Worm (Caenorhabditis elegans): ENCODE data around the gene sdz-9.

The sdz-9 gene

ce11 chrII:2773534-2773933 lies at the start of gene sdz-9:
Gene sdz-9, minus strand, starts transcription at chrII:2773634.
- TF ChIP-seq egl-27 (tag; optimal IDR thresholded peaks at IDR 0.05) (no peak), unc-130 (GFP tag; optimal IDR thresholded peaks at IDR 0.05) (no peak), unc-62 (GFP tag; optimal IDR thresholded peaks at IDR 0.05 in 1 of 2) (peak in 1 of 2 experiments; percentile 10), unc-62 (tag; optimal IDR thresholded peaks at IDR 0.05) (no peak)

ce11 chrII:2822435-2822920 lies 49.0 kb upstream of the sdz-9 start, which contains the start of the genes fut-4 and K12H6.10:
Gene fut-4, minus strand, starts transcription at chrII:2822535.
Gene K12H6.10, plus strand, starts transcription at chrII:2822870.
- TF ChIP-seq daf-19 (GFP tag; conservative IDR thresholded peaks at IDR 0.05) (no peak), lin-39 (tag; optimal IDR thresholded peaks at IDR 0.05) (no peak), mdt-29 (GFP tag; IDR thresholded peaks at IDR 0.05) (no peak), egl-27 (tag; optimal IDR thresholded peaks at IDR 0.05) (no peak), snpc-4 (tag; optimal IDR thresholded peaks at IDR 0.05) (no peak), dmd-9 (GFP tag; IDR thresholded peaks at IDR 0.05) (no peak), set-16 (GFP tag; IDR thresholded peaks at IDR 0.05) (no peak), zfp-2 (tag; optimal IDR thresholded peaks at IDR 0.05) (no peak), mxl-3 (GFP tag; optimal IDR thresholded peaks at IDR 0.05) (no peak)

DNA sequence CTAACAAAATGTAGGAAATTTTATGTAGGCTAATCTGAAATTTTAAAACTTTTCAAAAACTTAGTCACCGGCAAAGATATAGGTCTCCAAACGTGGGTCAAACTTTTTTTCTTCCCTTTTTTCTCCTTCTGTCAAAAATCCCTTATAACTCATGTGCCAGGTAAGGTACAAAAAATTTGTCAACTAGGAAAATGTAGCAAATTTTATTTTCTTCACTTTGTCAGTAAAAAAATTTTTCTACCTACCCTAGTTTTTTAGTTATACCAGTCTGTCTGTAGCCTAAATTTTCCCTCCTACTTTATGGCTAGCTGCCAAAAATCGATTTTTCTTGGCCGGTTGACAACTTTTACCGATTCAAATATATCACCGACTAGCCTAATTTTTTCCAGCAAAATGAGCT lies 43.2 kb upstream of the sdz-9 start, which contains the start of gene set-13:
Gene set-13, plus strand, starts transcription at position 301 of the 400 bp plus-strand sequence.
- no peak for TF ChIP-seq F49E8.2 (tag; optimal IDR thresholded peaks at IDR 0.05; ENCODE audit: borderline replicate concordance)
- no peak for TF ChIP-seq dmd-8 (GFP tag; IDR thresholded peaks at IDR 0.05)

DNA sequence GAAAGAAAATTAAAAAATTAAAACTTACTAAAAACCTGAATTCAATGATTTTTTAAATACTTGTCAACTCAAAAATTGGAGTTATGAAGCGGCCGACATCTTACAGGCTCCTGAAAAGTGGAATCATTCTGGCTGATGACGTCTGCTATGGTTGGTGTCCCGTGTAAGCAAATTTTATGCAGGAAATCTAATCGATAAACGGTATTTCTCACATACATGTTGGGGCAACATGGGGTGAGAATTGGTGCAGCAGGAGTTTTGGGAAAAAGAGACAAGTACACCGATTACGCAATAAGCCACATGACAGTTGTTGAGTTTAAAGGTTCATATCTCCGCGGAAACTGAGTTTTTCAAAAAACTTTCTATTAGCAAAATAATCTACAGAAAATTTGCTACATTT lies 42.0 kb upstream of the sdz-9 start, which contains the start of gene K12H6.2:
Gene K12H6.2, minus strand, starts transcription at position 101 of the 400 bp plus-strand sequence.
- no peak for TF ChIP-seq aly-2 (tag; optimal IDR thresholded peaks at IDR 0.05)
- no peak for TF ChIP-seq hif-1 (tag; optimal IDR thresholded peaks at IDR 0.05)
- no peak for TF ChIP-seq egl-43 (GFP tag; IDR thresholded peaks at IDR 0.05)

DNA sequence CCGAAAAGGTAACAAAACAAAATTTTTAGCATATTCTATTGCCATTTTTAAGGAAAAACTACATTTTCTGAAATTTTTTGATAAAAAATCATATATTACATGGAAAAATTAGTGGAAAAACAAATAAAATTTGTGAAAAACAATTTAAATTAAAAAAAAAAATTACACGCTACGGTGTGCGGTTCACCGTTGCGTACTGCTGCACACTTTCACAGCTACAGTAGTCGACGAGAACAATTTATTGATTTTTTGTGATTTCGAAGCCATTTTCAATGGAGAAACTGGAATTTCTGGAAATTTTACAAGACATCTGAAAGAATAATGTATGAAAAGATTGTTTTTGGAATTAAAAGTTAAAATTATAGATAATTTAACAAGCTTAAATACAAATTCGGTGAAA lies 41.6 kb upstream of the sdz-9 start:
- TF ChIP-seq Y75B8A.6 (GFP tag; IDR thresholded peaks at IDR 0.05) (no peak), ces-1 (GFP tag; optimal IDR thresholded peaks at IDR 0.05) (no peak), fos-1 (tag; optimal IDR thresholded peaks at IDR 0.05) (no peak), zip-2 (tag; optimal IDR thresholded peaks at IDR 0.05) (no peak), hmg-1.1 (GFP tag; IDR thresholded peaks at IDR 0.05) (no peak), lsy-2 (tag; optimal IDR thresholded peaks at IDR 0.05) (no peak), mes-2 (tag; optimal IDR thresholded peaks at IDR 0.05; ENCODE audit: poor library complexity, severe bottlenecking) (no peak), sdz-12 (GFP tag; optimal IDR thresholded peaks at IDR 0.05) (no peak), ama-1 (optimal IDR thresholded peaks at IDR 0.05) (no peak), lin-1 (GFP tag; IDR thresholded peaks at IDR 0.05) (no peak)

DNA sequence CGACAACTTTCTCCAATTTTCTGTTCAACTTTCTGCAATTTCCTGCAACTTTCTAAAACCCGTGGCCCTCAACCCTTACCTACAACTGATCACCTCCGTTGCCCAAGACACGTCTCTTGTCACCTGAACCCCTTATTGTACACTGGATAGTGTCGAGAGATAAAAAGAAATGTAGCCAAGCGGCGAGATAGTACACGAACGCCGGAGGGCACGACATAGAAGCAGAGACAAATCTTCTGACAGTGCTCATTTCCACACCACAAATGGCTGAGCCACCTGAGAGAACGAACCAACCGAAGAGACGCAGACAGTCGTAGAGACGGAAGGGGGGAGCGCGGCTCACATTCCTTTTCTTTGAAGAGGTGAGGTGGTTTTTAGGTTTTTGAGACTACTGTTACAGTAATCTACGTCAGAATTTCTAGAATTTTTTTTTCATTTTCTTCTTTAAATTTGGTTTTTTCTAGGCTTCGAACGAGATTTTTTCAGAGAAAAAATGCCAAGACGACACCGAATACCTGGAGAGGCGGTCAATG lies 34.3 kb upstream of the sdz-9 start, which contains the start of gene K12H6.12:
Gene K12H6.12, plus strand, starts transcription at position 483 of the 533 bp plus-strand sequence.
- no peak for TF ChIP-seq nhr-76 (tag; optimal IDR thresholded peaks at IDR 0.05)
- TF ChIP-seq D1046.2 (GFP tag; IDR thresholded peaks at IDR 0.05): no peak
- TF ChIP-seq hlh-30 (tag; optimal IDR thresholded peaks at IDR 0.05; ENCODE audit: insufficient read depth): peak; percentile 75
- no peak for TF ChIP-seq ceh-32 (tag; optimal IDR thresholded peaks at IDR 0.05; ENCODE audit: poor library complexity)
- TF ChIP-seq unc-39 (tag; optimal IDR thresholded peaks at IDR 0.05): no peak
- TF ChIP-seq Y5F2A.4 (GFP tag; optimal IDR thresholded peaks at IDR 0.05): no peak
- TF ChIP-seq tra-1 (GFP tag; IDR thresholded peaks at IDR 0.05): no peak
- TF ChIP-seq lir-3 (tag; optimal IDR thresholded peaks at IDR 0.05): no peak
- no peak for TF ChIP-seq ceh-20 (GFP tag; IDR thresholded peaks at IDR 0.05)
- TF ChIP-seq nhr-28 (tag; optimal IDR thresholded peaks at IDR 0.05): peak; percentile 35
- TF ChIP-seq nhr-77 (tag; optimal IDR thresholded peaks at IDR 0.05): no peak
- TF ChIP-seq madf-5 (GFP tag; IDR thresholded peaks at IDR 0.05): no peak
- no peak for TF ChIP-seq mdt-29 (GFP tag; IDR thresholded peaks at IDR 0.05)
- no peak for TF ChIP-seq nhr-237 (tag; optimal IDR thresholded peaks at IDR 0.05)
- no peak for TF ChIP-seq F10B5.3 (tag; optimal IDR thresholded peaks at IDR 0.05)
- no peak for TF ChIP-seq dmd-8 (GFP tag; IDR thresholded peaks at IDR 0.05)
- TF ChIP-seq fos-1 (tag; optimal IDR thresholded peaks at IDR 0.05): no peak
- no peak for TF ChIP-seq ces-1 (GFP tag; optimal IDR thresholded peaks at IDR 0.05)
- TF ChIP-seq nhr-11 (tag; optimal IDR thresholded peaks at IDR 0.05): peak; percentile 38
- TF ChIP-seq lin-38 (GFP tag; IDR thresholded peaks at IDR 0.05): no peak

Data from whole organism, L4 larva.